Fruit fly (Drosophila melanogaster) whole organism, embryonic: ENCODE data around the gene CG13392.

ENCODE experiments used
- ATbp ChIP-seq: fragments of 200-800 bp; sonication (Bioruptor generic); optimal IDR thresholded peaks from 2 replicates; lab custom pipeline; 2017; ENCODE audit warnings: missing biosample characterization, mild to moderate bottlenecking, missing genetic modification characterization, missing genetic modification reagents
- Adf1 ChIP-seq: fragments of 200-800 bp; sonication (Bioruptor generic); IDR thresholded peaks from 2 replicates; pipeline ENCODE4 v1.3.6; 2022; ENCODE audit warnings: missing biosample characterization, missing genetic modification characterization
- CG13775 ChIP-seq: fragments of 200-800 bp; sonication (Bioruptor generic); optimal IDR thresholded peaks from 3 replicates; lab custom pipeline; 2017; ENCODE audit warnings: missing biosample characterization, mild to moderate bottlenecking, missing genetic modification characterization
- CG1832 ChIP-seq: fragments of 200-800 bp; sonication (Bioruptor generic); optimal IDR thresholded peaks from 2 replicates; lab custom pipeline; 2017; ENCODE audit warnings: missing biosample characterization, mild to moderate bottlenecking, missing genetic modification characterization, inconsistent platforms
- CG18619 ChIP-seq: fragments of 200-800 bp; sonication (Bioruptor generic); optimal IDR thresholded peaks from 3 replicates; lab custom pipeline; 2017; ENCODE audit warnings: missing biosample characterization, mild to moderate bottlenecking, missing genetic modification characterization
- CG34422 ChIP-seq: fragments of 200-800 bp; sonication (Bioruptor generic); IDR thresholded peaks from 3 replicates; pipeline ENCODE4 v1.3.6; 2022; ENCODE audit warnings: missing biosample characterization, missing genetic modification characterization
- CG3838 ChIP-seq: fragments of 200-800 bp; sonication (Bioruptor generic); optimal IDR thresholded peaks from 3 replicates; lab custom pipeline; 2016; ENCODE audit warnings: missing biosample characterization, missing genetic modification characterization
- CG3995 ChIP-seq: fragments of 200-800 bp; sonication (Bioruptor generic); optimal IDR thresholded peaks from 3 replicates; lab custom pipeline; 2016; ENCODE audit warnings: missing biosample characterization, missing genetic modification characterization
- CG4404 ChIP-seq: fragments of 200-800 bp; sonication (Bioruptor generic); IDR thresholded peaks from 2 replicates; pipeline ENCODE4 v1.3.6; 2022; ENCODE audit warnings: missing biosample characterization, missing genetic modification characterization
- CG4854 ChIP-seq: fragments of 200-800 bp; sonication (Bioruptor generic); optimal IDR thresholded peaks from 2 replicates; lab custom pipeline; 2016; ENCODE audit warnings: missing biosample characterization, missing genetic modification characterization, inconsistent platforms
- CG5180 ChIP-seq: fragments of 200-800 bp; sonication (Bioruptor generic); optimal IDR thresholded peaks from 3 replicates; lab custom pipeline; 2017; ENCODE audit warnings: missing biosample characterization, missing genetic modification characterization, mild to moderate bottlenecking, moderate library complexity, missing genetic modification reagents
- CG7987 ChIP-seq: fragments of 200-800 bp; sonication (Bioruptor generic); optimal IDR thresholded peaks from 2 replicates; lab custom pipeline; 2018; ENCODE audit warnings: missing biosample characterization, mild to moderate bottlenecking, missing genetic modification characterization, moderate library complexity
- Doc3 ChIP-seq: fragments of 200-800 bp; sonication (Bioruptor generic); IDR thresholded peaks from 3 replicates; pipeline ENCODE4 v1.3.6; 2022; ENCODE audit warnings: missing biosample characterization, missing genetic modification characterization; ENCODE audit not compliant: partially characterized antibody
- Fer2 ChIP-seq: fragments of 200-800 bp; sonication (Bioruptor generic); optimal IDR thresholded peaks from 2 replicates; lab custom pipeline; 2018; ENCODE audit warnings: missing biosample characterization, mild to moderate bottlenecking, missing genetic modification characterization, moderate library complexity
- HLH3B ChIP-seq: fragments of 200-800 bp; sonication (Bioruptor generic); IDR thresholded peaks from 2 replicates; pipeline ENCODE4 v1.3.6; 2022; ENCODE audit warnings: missing biosample characterization, missing genetic modification characterization
- HLHmδ ChIP-seq: fragments of 200-800 bp; sonication (Bioruptor generic); optimal IDR thresholded peaks from 2 replicates; lab custom pipeline; 2018; ENCODE audit warnings: missing biosample characterization, mild to moderate bottlenecking, missing genetic modification characterization, moderate library complexity
- Hey ChIP-seq: fragments of 200-800 bp; sonication (Bioruptor generic); optimal IDR thresholded peaks from 3 replicates; lab custom pipeline; 2018; ENCODE audit warnings: missing biosample characterization, mild to moderate bottlenecking, missing genetic modification characterization
- HmgD ChIP-seq: fragments of 200-800 bp; sonication (Bioruptor generic); optimal IDR thresholded peaks from 3 replicates; lab custom pipeline; 2016; ENCODE audit warnings: missing biosample characterization, missing genetic modification characterization
- Lpt ChIP-seq: fragments of >200 bp; optimal IDR thresholded peaks from 2 replicates; lab custom pipeline; 2018; ENCODE audit warnings: missing biosample characterization, missing genetic modification characterization
- Ravus ChIP-seq: fragments of 200-800 bp; sonication (Bioruptor generic); IDR thresholded peaks from 2 replicates; pipeline ENCODE4 v1.3.6; 2022; ENCODE audit warnings: missing biosample characterization, missing genetic modification characterization
- Rfx ChIP-seq: fragments of 200-800 bp; sonication (Bioruptor generic); IDR thresholded peaks from 2 replicates; pipeline ENCODE4 v1.3.6; 2022; ENCODE audit warnings: missing biosample characterization, missing genetic modification characterization
- Rx ChIP-seq: fragments of 200-800 bp; sonication (Bioruptor generic); IDR thresholded peaks from 2 replicates; pipeline ENCODE4 v1.3.6; 2022; ENCODE audit warnings: missing biosample characterization, missing genetic modification characterization
- Side ChIP-seq: fragments of 200-800 bp; sonication (Bioruptor generic); optimal IDR thresholded peaks from 2 replicates; lab custom pipeline; 2016; ENCODE audit warnings: missing biosample characterization, missing genetic modification characterization
- Spps ChIP-seq: fragments of 200-800 bp; sonication (Bioruptor generic); optimal IDR thresholded peaks from 2 replicates; lab custom pipeline; 2018; ENCODE audit warnings: missing biosample characterization, mild to moderate bottlenecking, missing genetic modification characterization
- Taf1 ChIP-seq: fragments of 200-800 bp; sonication (Bioruptor generic); IDR thresholded peaks from 2 replicates; pipeline ENCODE4 v1.3.6; 2022; ENCODE audit warnings: missing biosample characterization, missing genetic modification characterization
- Xrp1 ChIP-seq: fragments of 200-800 bp; sonication (Bioruptor generic); IDR thresholded peaks from 2 replicates; pipeline ENCODE4 v1.3.6; 2022; ENCODE audit warnings: missing biosample characterization, missing genetic modification characterization
- al ChIP-seq: fragments of 200-800 bp; sonication (Bioruptor generic); IDR thresholded peaks from 2 replicates; pipeline ENCODE4 v1.3.6; 2022; ENCODE audit warnings: missing biosample characterization, missing genetic modification characterization
- ap ChIP-seq: fragments of 200-800 bp; sonication (Bioruptor generic); IDR thresholded peaks from 2 replicates; pipeline ENCODE4 v1.3.6; 2022; ENCODE audit warnings: missing biosample characterization, missing genetic modification characterization
- bbx ChIP-seq: fragments of 200-800 bp; sonication (Bioruptor generic); IDR thresholded peaks from 2 replicates; pipeline ENCODE4 v1.3.6; 2022; ENCODE audit warnings: missing biosample characterization, missing genetic modification characterization; ENCODE audit not compliant: partially characterized antibody
- bowl ChIP-seq: fragments of 200-800 bp; sonication (Bioruptor generic); IDR thresholded peaks from 2 replicates; pipeline ENCODE4 v1.3.6; 2022; ENCODE audit warnings: missing biosample characterization, missing genetic modification characterization
- caup ChIP-seq: fragments of 200-800 bp; sonication (Bioruptor generic); optimal IDR thresholded peaks from 3 replicates; lab custom pipeline; 2017; ENCODE audit warnings: missing biosample characterization, mild to moderate bottlenecking, missing genetic modification characterization, moderate library complexity; ENCODE audit not compliant: severe bottlenecking
- chm ChIP-seq: fragments of 200-800 bp; sonication (Bioruptor generic); IDR thresholded peaks from 2 replicates; pipeline ENCODE4 v1.3.6; 2022; ENCODE audit warnings: missing biosample characterization, missing genetic modification characterization
- chn ChIP-seq: fragments of 200-800 bp; sonication (Bioruptor generic); optimal IDR thresholded peaks from 2 replicates; lab custom pipeline; 2016; ENCODE audit warnings: missing biosample characterization, missing genetic modification characterization
- gsb ChIP-seq: fragments of 200-800 bp; sonication (Bioruptor generic); IDR thresholded peaks from 2 replicates; pipeline ENCODE4 v1.3.6; 2022; ENCODE audit warnings: missing biosample characterization, missing genetic modification characterization
- h ChIP-seq: fragments of >200 bp; optimal IDR thresholded peaks from 2 replicates; lab custom pipeline; 2017
- nau ChIP-seq: fragments of 200-800 bp; sonication (Bioruptor generic); optimal IDR thresholded peaks from 3 replicates; lab custom pipeline; 2017; ENCODE audit warnings: missing biosample characterization, mild to moderate bottlenecking, missing genetic modification characterization, missing genetic modification reagents
- p53 ChIP-seq: fragments of 200-800 bp; sonication (Bioruptor generic); optimal IDR thresholded peaks from 2 replicates; lab custom pipeline; 2016; ENCODE audit warnings: missing biosample characterization, missing genetic modification characterization
- pan ChIP-seq, 4 experiments: fragments of >200 bp in 3 of 4; fragments of 200-800 bp in 1 of 4; sonication (Bioruptor generic) in 1 of 4; optimal IDR thresholded peaks in 3 of 4; IDR thresholded peaks in 1 of 4; 2 replicates each; pipeline versions ENCODE4 v1.3.6 to Lab custom; 2017 to 2022; ENCODE audit warnings: missing biosample characterization in 2 of 4, missing genetic modification characterization in 2 of 4, mixed read lengths in 1 of 4
- pzg ChIP-seq: fragments of 200-800 bp; sonication (Bioruptor generic); optimal IDR thresholded peaks from 3 replicates; lab custom pipeline; 2018; ENCODE audit warnings: missing biosample characterization, mild to moderate bottlenecking, missing genetic modification characterization, moderate library complexity
- sc ChIP-seq, 3 experiments: fragments of >200 bp in 2 of 3; fragments of 200-800 bp in 1 of 3; sonication (Bioruptor generic) in 1 of 3; optimal IDR thresholded peaks; 2 replicates in 2 of 3; 3 replicates in 1 of 3; lab custom pipeline; 2017; ENCODE audit warnings: mild to moderate bottlenecking in 1 of 3, missing biosample characterization in 1 of 3, missing genetic modification characterization in 1 of 3, missing genetic modification reagents in 1 of 3
- sd ChIP-seq: fragments of 200-800 bp; sonication (Bioruptor generic); optimal IDR thresholded peaks from 3 replicates; lab custom pipeline; 2018; ENCODE audit warnings: missing biosample characterization, mild to moderate bottlenecking, missing genetic modification characterization, moderate library complexity
- sim ChIP-seq: fragments of 200-800 bp; sonication (Bioruptor generic); IDR thresholded peaks from 2 replicates; pipeline ENCODE4 v1.3.6; 2022; ENCODE audit warnings: missing biosample characterization, missing genetic modification characterization
- tin ChIP-seq: fragments of 200-800 bp; sonication (Bioruptor generic); optimal IDR thresholded peaks from 3 replicates; lab custom pipeline; 2016; ENCODE audit warnings: missing biosample characterization, missing genetic modification characterization
- ttk ChIP-seq: fragments of 200-800 bp; sonication (Bioruptor generic); IDR thresholded peaks from 2 replicates; pipeline ENCODE4 v2.1.2; 2022; ENCODE audit warnings: missing biosample characterization, missing genetic modification characterization
- twi ChIP-seq: fragments of 200-800 bp; optimal IDR thresholded peaks from 2 replicates; lab custom pipeline; 2019; ENCODE audit warnings: missing biosample characterization, mild to moderate bottlenecking, missing genetic modification characterization, moderate library complexity
- tx ChIP-seq: fragments of 200-800 bp; sonication (Bioruptor generic); optimal IDR thresholded peaks from 2 replicates; lab custom pipeline; 2016; ENCODE audit warnings: missing biosample characterization, missing genetic modification characterization
- unc-4 ChIP-seq: fragments of 200-800 bp; sonication (Bioruptor generic); IDR thresholded peaks from 2 replicates; pipeline ENCODE4 v1.3.6; 2022; ENCODE audit warnings: missing biosample characterization, missing genetic modification characterization; ENCODE audit not compliant: partially characterized antibody

The CG13392 gene

dm6 chr2L:8403286-8404270 lies 21.0 kb upstream of the CG13392 start, which contains the start of gene emb (continued):
- no peak for TF ChIP-seq sd (tag; lab: Kevin White, UChicago)
- TF ChIP-seq unc-4 (GFP tag; lab: Robert Waterston, UW), result peak; percentile 87
- TF ChIP-seq ap (GFP tag; lab: Robert Waterston, UW), result no peak
- no peak for TF ChIP-seq h
- no peak for TF ChIP-seq pan (optimal IDR thresholded peaks at IDR 0.05; lab: Kevin White, UChicago)
- TF ChIP-seq pan (GFP tag; optimal IDR thresholded peaks at IDR 0.05 in 1 of 2, IDR thresholded peaks at IDR 0.05 in 1 of 2), result peak in 1 of 2 experiments; percentile 42
- peak; percentile 36 for TF ChIP-seq caup (GFP tag; lab: Kevin White, UChicago)
- peak; percentile 97 for TF ChIP-seq pzg (GFP tag; lab: Kevin White, UChicago)
- TF ChIP-seq Ravus (GFP tag; lab: Robert Waterston, UW), result no peak
- TF ChIP-seq chn (GFP tag; lab: Kevin White, UChicago), result peak; percentile 52
- peak; percentile 37; the same call in 1 of the 2 replicates for TF ChIP-seq Xrp1 (GFP tag; lab: Robert Waterston, UW)
- peak; percentile 34 for TF ChIP-seq tin (GFP tag; lab: Kevin White, UChicago)
- TF ChIP-seq CG34422 (GFP tag; lab: Robert Waterston, UW), result peak; percentile 79; the same call in 1 of the 3 replicates
- TF ChIP-seq HLH3B (GFP tag; lab: Robert Waterston, UW), result no peak
- no peak for TF ChIP-seq bowl (GFP tag; lab: Robert Waterston, UW)
- TF ChIP-seq Fer2 (tag; lab: Kevin White, UChicago), result no peak
- TF ChIP-seq Doc3, result peak; percentile 92
- TF ChIP-seq Rx (GFP tag; lab: Robert Waterston, UW), result 0 out of 2 replicates have a peak, but pooled peaks have one; percentile 25
- TF ChIP-seq bbx (GFP tag; lab: Robert Waterston, UW), result peak; percentile 96
- no peak for TF ChIP-seq Hey
- no peak for TF ChIP-seq ATbp
- peak; percentile 44 for TF ChIP-seq tx (GFP tag; lab: Kevin White, UChicago)
- peak; percentile 37; the same call in 1 of the 2 replicates for TF ChIP-seq al
- peak; percentile 94 for TF ChIP-seq CG5180
- no peak for TF ChIP-seq nau (GFP tag; lab: Kevin White, UChicago)
- TF ChIP-seq HLHmδ (GFP tag; lab: Kevin White, UChicago), result peak; percentile 12
- no peak for TF ChIP-seq sim (GFP tag; lab: Robert Waterston, UW)
- TF ChIP-seq sc (optimal IDR thresholded peaks at IDR 0.05; lab: Kevin White, UChicago), result no peak
- TF ChIP-seq sc (GFP tag; optimal IDR thresholded peaks at IDR 0.05; lab: Kevin White, UChicago), result no peak
- TF ChIP-seq ttk, result no peak
- TF ChIP-seq CG3838 (GFP tag; lab: Kevin White, UChicago), result peak; percentile 11
- no peak for TF ChIP-seq Lpt (GFP tag; lab: Kevin White, UChicago)
- peak; percentile 4 for TF ChIP-seq p53
- TF ChIP-seq CG13775 (GFP tag; lab: Kevin White, UChicago), result peak; percentile 55
- peak; percentile 15 for TF ChIP-seq CG18619
- TF ChIP-seq HmgD, result peak; percentile 90
- TF ChIP-seq Rfx, result peak; percentile 69
- TF ChIP-seq CG1832 (GFP tag; lab: Kevin White, UChicago), result no peak
- peak; percentile 57 for TF ChIP-seq CG7987 (GFP tag; lab: Kevin White, UChicago)
- TF ChIP-seq Adf1 (GFP tag; lab: Robert Waterston, UW), result peak; percentile 42; the same call in 1 of the 2 replicates
- 0 out of 2 replicates have a peak, but pooled peaks have one; percentile 24 for TF ChIP-seq Taf1
- peak; percentile 17; the same call in 1 of the 2 replicates for TF ChIP-seq chm (GFP tag; lab: Robert Waterston, UW)
- TF ChIP-seq CG4404 (GFP tag; lab: Robert Waterston, UW), result no peak
- no peak for TF ChIP-seq gsb
- peak; percentile 40 for TF ChIP-seq twi (tag; lab: Kevin White, UChicago)
- no peak for TF ChIP-seq Side (GFP tag; lab: Kevin White, UChicago)
- TF ChIP-seq Spps (tag; lab: Kevin White, UChicago), result no peak
- peak; percentile 47 for TF ChIP-seq CG3995 (GFP tag; lab: Kevin White, UChicago)
- peak; percentile 43 for TF ChIP-seq CG4854 (GFP tag; lab: Kevin White, UChicago)
